Worm (Caenorhabditis elegans): ENCODE results near the gene sqt-1.

Gene sqt-1

ce11 chrII:11293433-11293832, 44.2 kb downstream of the sqt-1 start, which contains the start of gene C47G2.4:
C47G2.4 (minus strand) TSS chrII:11293606.
- TF ChIP-seq lin-54 (GFP tag; optimal IDR thresholded peaks at IDR 0.05) (peak; percentile 64), hmg-1.2 (GFP tag; IDR thresholded peaks at IDR 0.05) (peak; percentile 60), D2030.7 (GFP tag; IDR thresholded peaks at IDR 0.05) (peak; percentile 48), athp-1 (tag; optimal IDR thresholded peaks at IDR 0.05) (peak; percentile 78), snpc-4 (GFP tag; optimal IDR thresholded peaks at IDR 0.05) (no peak), snpc-4 (tag; optimal IDR thresholded peaks at IDR 0.05) (peak in 3 of 4 experiments; percentile 16 to 49 (median 40)), Y95B8A.8 (GFP tag; IDR thresholded peaks at IDR 0.05) (0 out of 2 replicates have a peak, but pooled peaks have one; percentile 31), nhr-80 (tag; optimal IDR thresholded peaks at IDR 0.05) (peak; percentile 7), tbp1 (GFP tag; optimal IDR thresholded peaks at IDR 0.05) (peak; percentile 16), ztf-25 (GFP tag; IDR thresholded peaks at IDR 0.05) (no peak), xnd-1 (tag; optimal IDR thresholded peaks at IDR 0.05) (peak; percentile 63), ztf-18 (tag; optimal IDR thresholded peaks at IDR 0.05) (peak; percentile 53), ceh-100 (GFP tag; IDR thresholded peaks at IDR 0.05) (peak; percentile 80), efl-1 (GFP tag; optimal IDR thresholded peaks at IDR 0.05) (peak; percentile 63), ztf-28 (GFP tag; IDR thresholded peaks at IDR 0.05) (0 out of 2 replicates have a peak, but pooled peaks have one; percentile 11), attf-6 (GFP tag; IDR thresholded peaks at IDR 0.05) (no peak), dpl-1 (GFP tag; optimal IDR thresholded peaks at IDR 0.05) (peak; percentile 47), rcor-1 (GFP tag; IDR thresholded peaks at IDR 0.05) (peak; percentile 65), cebp-1 (GFP tag; IDR thresholded peaks at IDR 0.05) (no peak), cebp-1 (tag; optimal IDR thresholded peaks at IDR 0.05) (peak; percentile 26), sdz-38 (tag; optimal IDR thresholded peaks at IDR 0.05) (no peak), lir-1 (GFP tag; conservative IDR thresholded peaks at IDR 0.05) (0 out of 2 replicates have a peak, but pooled peaks have one; percentile 15), F33H1.4 (GFP tag; IDR thresholded peaks at IDR 0.05) (peak; percentile 48), mxl-1 (tag; optimal IDR thresholded peaks at IDR 0.05) (no peak), mes-4 (tag; optimal IDR thresholded peaks at IDR 0.05) (no peak), K11D2.4 (GFP tag; IDR thresholded peaks at IDR 0.05) (no peak), pbrm-1 (GFP tag; IDR thresholded peaks at IDR 0.05) (0 out of 2 replicates have a peak, but pooled peaks have one; percentile 38), lsl-1 (GFP tag; optimal IDR thresholded peaks at IDR 0.05) (peak; percentile 66), ekl-4 (GFP tag; IDR thresholded peaks at IDR 0.05) (0 out of 2 replicates have a peak, but pooled peaks have one; percentile 45), attf-3 (GFP tag; conservative IDR thresholded peaks at IDR 0.05) (peak; percentile 55; the same call in 1 of the 2 replicates), gei-17 (GFP tag; optimal IDR thresholded peaks at IDR 0.05) (no peak), lin-35 (GFP tag; optimal IDR thresholded peaks at IDR 0.05) (peak in 1 of 3 experiments; percentile 24), dox-1 (GFP tag; IDR thresholded peaks at IDR 0.05) (peak; percentile 83), F57C9.4 (tag; optimal IDR thresholded peaks at IDR 0.05) (no peak), snpc-3.4 (tag; optimal IDR thresholded peaks at IDR 0.05) (no peak), ceh-27 (GFP tag; optimal IDR thresholded peaks at IDR 0.05) (peak; percentile 38), T07F8.4 (tag; optimal IDR thresholded peaks at IDR 0.05) (no peak), nhr-27 (tag; optimal IDR thresholded peaks at IDR 0.05) (no peak), K12H6.12 (tag; optimal IDR thresholded peaks at IDR 0.05) (no peak), mcd-1 (GFP tag; IDR thresholded peaks at IDR 0.05) (peak; percentile 94), ZK185.1 (tag; optimal IDR thresholded peaks at IDR 0.05; ENCODE audit: poor library complexity, severe bottlenecking) (peak; percentile 61), madf-8 (GFP tag; conservative IDR thresholded peaks at IDR 0.05) (peak; percentile 21; the same call in 1 of the 2 replicates), attf-5 (GFP tag; optimal IDR thresholded peaks at IDR 0.05) (peak; percentile 85), F55B11.4 (tag; optimal IDR thresholded peaks at IDR 0.05; ENCODE audit: borderline replicate concordance, insufficient read depth) (no peak), nfyb-1 (GFP tag; IDR thresholded peaks at IDR 0.05) (peak; percentile 65; the same call in 1 of the 2 replicates), B0336.3 (GFP tag; IDR thresholded peaks at IDR 0.05) (no peak), ceh-91 (GFP tag; IDR thresholded peaks at IDR 0.05) (peak; percentile 28; the same call in 1 of the 2 replicates)

All from whole organism, young adult.